Fruit fly (Drosophila melanogaster): ENCODE measurements around the gene CG14441.

CG14441 gene

dm6 chrX:6683635-6684499 lies 15.4 kb upstream of the CG14441 start, which contains the start of gene Pink1 (continued):
- TF ChIP-seq disco-r (GFP tag; optimal IDR thresholded peaks at IDR 0.05), result no peak
- no peak for TF ChIP-seq Trl (optimal IDR thresholded peaks at IDR 0.05)
- no peak for TF ChIP-seq Trl (GFP tag; optimal IDR thresholded peaks at IDR 0.05)
- no peak for TF ChIP-seq CG17802 (tag; optimal IDR thresholded peaks at IDR 0.05)
- TF ChIP-seq Hmr (GFP tag; optimal IDR thresholded peaks at IDR 0.05), result no peak
- no peak for TF ChIP-seq CG12391 (tag; optimal IDR thresholded peaks at IDR 0.05)
- TF ChIP-seq tgo (GFP tag; IDR thresholded peaks at IDR 0.05), result no peak
- TF ChIP-seq kni (GFP tag; optimal IDR thresholded peaks at IDR 0.05), result no peak
- TF ChIP-seq CG12942 (GFP tag; optimal IDR thresholded peaks at IDR 0.05), result no peak
- peak; percentile 15; the same call in 1 of the 3 replicates for TF ChIP-seq vnd (GFP tag; IDR thresholded peaks at IDR 0.05; ENCODE audit: partially characterized antibody)
- peak; percentile 59 for TF ChIP-seq Bgb (GFP tag; IDR thresholded peaks at IDR 0.05; ENCODE audit: partially characterized antibody)
- no peak for TF ChIP-seq CG2712 (tag; optimal IDR thresholded peaks at IDR 0.05)
- no peak for TF ChIP-seq her (GFP tag; optimal IDR thresholded peaks at IDR 0.05)
- TF ChIP-seq inv (GFP tag; IDR thresholded peaks at IDR 0.05; ENCODE audit: partially characterized antibody), result no peak; the same call in 1 of the 2 replicates
- no peak for TF ChIP-seq CG18599 (GFP tag; optimal IDR thresholded peaks at IDR 0.05)
- TF ChIP-seq mirr (GFP tag; optimal IDR thresholded peaks at IDR 0.05), result no peak
- no peak for TF ChIP-seq usp (GFP tag; optimal IDR thresholded peaks at IDR 0.05)
- no peak for TF ChIP-seq GATAe (GFP tag; conservative IDR thresholded peaks at IDR 0.05)
- no peak for TF ChIP-seq CG16815 (GFP tag; optimal IDR thresholded peaks at IDR 0.05)
- no peak for TF ChIP-seq CG15011 (GFP tag; optimal IDR thresholded peaks at IDR 0.05)
- no peak for TF ChIP-seq Usf (GFP tag; optimal IDR thresholded peaks at IDR 0.05)
- TF ChIP-seq dysf (GFP tag; IDR thresholded peaks at IDR 0.05), result no peak
- peak; percentile 45 for TF ChIP-seq CG12659 (GFP tag; optimal IDR thresholded peaks at IDR 0.05)
- TF ChIP-seq slp2 (GFP tag; optimal IDR thresholded peaks at IDR 0.05), result no peak
- no peak for TF ChIP-seq CG7786 (GFP tag; optimal IDR thresholded peaks at IDR 0.05)
- TF ChIP-seq Ets97D (GFP tag; optimal IDR thresholded peaks at IDR 0.05), result peak; percentile 1
- TF ChIP-seq CG13624 (GFP tag; optimal IDR thresholded peaks at IDR 0.05), result peak; percentile 91
- TF ChIP-seq crp (GFP tag; optimal IDR thresholded peaks at IDR 0.05), result peak in 1 of 2 experiments; percentile 67
- TF ChIP-seq crol (GFP tag; IDR thresholded peaks at IDR 0.05), result peak; percentile 91
- TF ChIP-seq CG15696 (tag; optimal IDR thresholded peaks at IDR 0.05), result no peak
- peak; percentile 54 for TF ChIP-seq sens (GFP tag)
- peak; percentile 70 for TF ChIP-seq YL-1 (GFP tag; optimal IDR thresholded peaks at IDR 0.05)
- peak; percentile 56 for TF ChIP-seq nerfin-2 (GFP tag; IDR thresholded peaks at IDR 0.05; ENCODE audit: partially characterized antibody)
- TF ChIP-seq Med (GFP tag), result peak; percentile 59
- peak; percentile 60; the same call in 1 of the 3 replicates for TF ChIP-seq CG6791 (GFP tag; IDR thresholded peaks at IDR 0.05; ENCODE audit: partially characterized antibody)
- peak; percentile 46 for TF ChIP-seq Scr (GFP tag; IDR thresholded peaks at IDR 0.05; ENCODE audit: partially characterized antibody)
- TF ChIP-seq nmo (GFP tag; optimal IDR thresholded peaks at IDR 0.05), result no peak
- peak; percentile 96 for TF ChIP-seq pfk (GFP tag; optimal IDR thresholded peaks at IDR 0.05)
- peak; percentile 36 for TF ChIP-seq CG15514 (GFP tag; optimal IDR thresholded peaks at IDR 0.05)
- no peak for TF ChIP-seq Side (GFP tag; optimal IDR thresholded peaks at IDR 0.05)
- TF ChIP-seq Pdp1 (GFP tag; optimal IDR thresholded peaks at IDR 0.05), result peak in 1 of 2 experiments; percentile 40
- no peak for TF ChIP-seq CG2120 (GFP tag; optimal IDR thresholded peaks at IDR 0.05)
- peak; percentile 47; the same call in 1 of the 2 replicates for TF ChIP-seq bbx (GFP tag; IDR thresholded peaks at IDR 0.05; ENCODE audit: partially characterized antibody)
- peak; percentile 89 for TF ChIP-seq Deaf1 (tag; optimal IDR thresholded peaks at IDR 0.05)
- no peak for TF ChIP-seq gro (GFP tag; optimal IDR thresholded peaks at IDR 0.05)
- TF ChIP-seq Asciz (GFP tag; optimal IDR thresholded peaks at IDR 0.05), result no peak
- no peak for TF ChIP-seq Oaz (GFP tag; IDR thresholded peaks at IDR 0.05)
- no peak for TF ChIP-seq exex (tag; optimal IDR thresholded peaks at IDR 0.05)

All from whole organism, embryonic.